Fruit fly (Drosophila melanogaster): Measurements from ENCODE around the gene cv.
A peak's percentile ranks its signal among the peaks of the same experiment; 100 is the strongest.

cv gene

dm6 chrX:5735268-5735941 is 45.6 kb downstream of the cv start (continued):
- TF ChIP-seq disco-r (GFP tag; optimal IDR thresholded peaks at IDR 0.05) = no peak
- TF ChIP-seq Xbp1 (GFP tag; optimal IDR thresholded peaks at IDR 0.05) = peak; percentile 82
- no peak for TF ChIP-seq NC2α (GFP tag; optimal IDR thresholded peaks at IDR 0.05)
- peak; percentile 58 for TF ChIP-seq CG6813 (GFP tag; optimal IDR thresholded peaks at IDR 0.05)
- 0 out of 2 replicates have a peak, but pooled peaks have one; percentile 19 for TF ChIP-seq cas (GFP tag; IDR thresholded peaks at IDR 0.05)
- peak; percentile 57 for TF ChIP-seq Bteb2 (GFP tag; optimal IDR thresholded peaks at IDR 0.05)
- peak; percentile 67 for TF ChIP-seq Blimp-1 (GFP tag; optimal IDR thresholded peaks at IDR 0.05)
- peak; percentile 78 for TF ChIP-seq CG18262 (tag; optimal IDR thresholded peaks at IDR 0.05)
- peak; percentile 53 for TF ChIP-seq CG10267 (tag; optimal IDR thresholded peaks at IDR 0.05)
- TF ChIP-seq grn (GFP tag; optimal IDR thresholded peaks at IDR 0.05) = no peak
- 0 out of 3 replicates have a peak, but pooled peaks have one; percentile 42 for TF ChIP-seq sr (GFP tag; IDR thresholded peaks at IDR 0.05)
- TF ChIP-seq TFAM (GFP tag; optimal IDR thresholded peaks at IDR 0.05) = no peak
- TF ChIP-seq Sry-β (GFP tag; optimal IDR thresholded peaks at IDR 0.05) = no peak
- no peak for TF ChIP-seq eve (GFP tag; optimal IDR thresholded peaks at IDR 0.05)
- peak; percentile 52; the same call in 2 of the 4 replicates for TF ChIP-seq Gug (GFP tag; IDR thresholded peaks at IDR 0.05)
- TF ChIP-seq lab (GFP tag; optimal IDR thresholded peaks at IDR 0.05) = peak; percentile 87
- TF ChIP-seq row (GFP tag; IDR thresholded peaks at IDR 0.05) = peak; percentile 82
- no peak for TF ChIP-seq vfl (GFP tag; optimal IDR thresholded peaks at IDR 0.05)
- TF ChIP-seq ttk (GFP tag; IDR thresholded peaks at IDR 0.05) = peak; percentile 78
- no peak for TF ChIP-seq gfzf (GFP tag; optimal IDR thresholded peaks at IDR 0.05)
- TF ChIP-seq en (GFP tag; optimal IDR thresholded peaks at IDR 0.05) = peak; percentile 16
- TF ChIP-seq D (optimal IDR thresholded peaks at IDR 0.05) = no peak
- TF ChIP-seq D (GFP tag; optimal IDR thresholded peaks at IDR 0.05) = peak; percentile 47
- peak; percentile 50 for TF ChIP-seq odd (GFP tag; optimal IDR thresholded peaks at IDR 0.05)
- TF ChIP-seq Lpt (GFP tag; optimal IDR thresholded peaks at IDR 0.05) = no peak
- no peak for TF ChIP-seq pita (GFP tag; optimal IDR thresholded peaks at IDR 0.05)
- peak; percentile 31 for TF ChIP-seq Side (GFP tag; optimal IDR thresholded peaks at IDR 0.05)
- peak; percentile 56 for TF ChIP-seq Meics (GFP tag; optimal IDR thresholded peaks at IDR 0.05)
- TF ChIP-seq CG33557 (GFP tag; optimal IDR thresholded peaks at IDR 0.05) = peak; percentile 32
- peak; percentile 50 for TF ChIP-seq al (GFP tag; IDR thresholded peaks at IDR 0.05)
- TF ChIP-seq lmd (GFP tag; IDR thresholded peaks at IDR 0.05) = peak; percentile 80
- TF ChIP-seq Dip2 (GFP tag; IDR thresholded peaks at IDR 0.05) = no peak
- TF ChIP-seq C15 (GFP tag; IDR thresholded peaks at IDR 0.05) = peak; percentile 67; the same call in 1 of the 3 replicates
- peak; percentile 82 for TF ChIP-seq CG32532 (GFP tag; IDR thresholded peaks at IDR 0.05)
- peak; percentile 55 for TF ChIP-seq Hmx (GFP tag; optimal IDR thresholded peaks at IDR 0.05)
- peak; percentile 54; the same call in 1 of the 2 replicates for TF ChIP-seq CG9215 (GFP tag; IDR thresholded peaks at IDR 0.05)
- peak; percentile 80 for TF ChIP-seq Rfx (GFP tag; IDR thresholded peaks at IDR 0.05)
- no peak for TF ChIP-seq dm (GFP tag; optimal IDR thresholded peaks at IDR 0.05)
- TF ChIP-seq gcm2 (GFP tag; optimal IDR thresholded peaks at IDR 0.05) = no peak
- peak; percentile 43 for TF ChIP-seq zen (tag; optimal IDR thresholded peaks at IDR 0.05)
- peak; percentile 76 for TF ChIP-seq esg (GFP tag; conservative IDR thresholded peaks at IDR 0.05)
- no peak for TF ChIP-seq p53 (GFP tag; optimal IDR thresholded peaks at IDR 0.05)
- TF ChIP-seq CG5245 (GFP tag; optimal IDR thresholded peaks at IDR 0.05) = peak; percentile 63
- peak; percentile 86 for TF ChIP-seq CG15269 (tag; optimal IDR thresholded peaks at IDR 0.05)
- peak; percentile 31 for TF ChIP-seq psq (GFP tag; optimal IDR thresholded peaks at IDR 0.05)
- TF ChIP-seq sob (GFP tag; IDR thresholded peaks at IDR 0.05) = peak; percentile 84
- TF ChIP-seq fd96Cb (tag; optimal IDR thresholded peaks at IDR 0.05) = peak; percentile 66
- TF ChIP-seq CrebB (tag; optimal IDR thresholded peaks at IDR 0.05) = peak; percentile 67
- peak; percentile 75 for TF ChIP-seq CG9817 (tag; optimal IDR thresholded peaks at IDR 0.05)
- no peak for TF ChIP-seq pan (optimal IDR thresholded peaks at IDR 0.05)
- TF ChIP-seq pan (GFP tag; optimal IDR thresholded peaks at IDR 0.05 in 1 of 2, IDR thresholded peaks at IDR 0.05 in 1 of 2) = peak in 1 of 2 experiments; percentile 82
